Fruit fly (Drosophila melanogaster): ENCODE results near the gene CAH5.

The CAH5 gene

DNA sequence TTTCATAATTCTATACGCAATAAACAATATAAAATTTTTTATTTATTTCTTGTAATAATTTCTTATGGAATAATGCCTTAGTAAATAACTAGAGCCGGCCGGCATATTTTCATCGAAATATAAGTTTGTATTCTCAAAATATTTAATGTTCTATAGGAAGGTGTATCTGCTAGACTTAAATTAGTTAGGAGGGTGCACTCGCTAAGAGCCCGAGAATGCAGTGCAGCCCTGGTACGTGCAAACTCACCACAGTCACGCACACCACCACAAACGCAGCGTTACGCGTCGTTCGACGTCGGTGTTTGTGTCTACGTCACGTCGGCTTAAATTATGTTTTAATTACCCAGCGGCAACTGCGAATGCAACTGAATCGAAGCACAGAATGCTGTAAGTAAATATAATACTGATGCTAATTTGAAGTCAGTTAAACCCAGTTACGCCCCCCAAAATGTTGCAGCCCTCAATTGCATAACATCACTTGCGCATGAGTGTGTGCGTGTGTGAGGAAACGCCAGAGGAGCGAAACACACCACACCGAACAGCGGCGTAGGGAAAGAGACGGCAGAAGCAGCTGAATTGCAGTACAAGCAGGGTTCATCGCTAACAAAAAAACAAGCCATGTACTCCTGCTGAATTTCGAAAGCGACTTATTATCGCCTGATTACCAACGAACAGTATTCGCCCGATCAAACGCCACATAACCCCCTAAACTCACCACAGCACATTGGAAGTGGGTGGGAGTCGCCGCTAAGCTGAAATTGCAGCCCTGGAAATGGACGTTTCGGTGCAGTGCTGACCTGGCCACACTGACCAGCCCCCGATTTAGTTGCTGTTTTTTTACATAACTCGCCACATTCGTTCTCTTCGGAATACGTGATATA lies 41.7 kb upstream of the CAH5 start, which contains the start of gene CG12054 (continued):
- peak; percentile 9 for TF ChIP-seq lilli (GFP tag; optimal IDR thresholded peaks at IDR 0.05)
- peak; percentile 32 for TF ChIP-seq CG12659 (GFP tag; optimal IDR thresholded peaks at IDR 0.05)
- no peak for TF ChIP-seq tup (GFP tag; optimal IDR thresholded peaks at IDR 0.05)
- TF ChIP-seq ara (GFP tag; IDR thresholded peaks at IDR 0.05), result no peak
- TF ChIP-seq Deaf1 (tag; optimal IDR thresholded peaks at IDR 0.05), result peak; percentile 0
- peak; percentile 10 for TF ChIP-seq Xbp1 (GFP tag; optimal IDR thresholded peaks at IDR 0.05)
- TF ChIP-seq CG17359 (tag; optimal IDR thresholded peaks at IDR 0.05), result no peak
- no peak for TF ChIP-seq CG7556 (GFP tag; optimal IDR thresholded peaks at IDR 0.05)
- TF ChIP-seq CG13894 (tag; optimal IDR thresholded peaks at IDR 0.05), result peak; percentile 7
- no peak for TF ChIP-seq oc (tag; optimal IDR thresholded peaks at IDR 0.05)
- no peak for TF ChIP-seq en (GFP tag; optimal IDR thresholded peaks at IDR 0.05)
- TF ChIP-seq cad (GFP tag; optimal IDR thresholded peaks at IDR 0.05), result no peak
- peak; percentile 3 for TF ChIP-seq CG12391 (tag; optimal IDR thresholded peaks at IDR 0.05)
- no peak for TF ChIP-seq crol (GFP tag; IDR thresholded peaks at IDR 0.05)
- TF ChIP-seq CG12942 (GFP tag; optimal IDR thresholded peaks at IDR 0.05), result no peak
- TF ChIP-seq CG3407 (GFP tag; optimal IDR thresholded peaks at IDR 0.05), result no peak
- TF ChIP-seq CG2116 (GFP tag; optimal IDR thresholded peaks at IDR 0.05), result peak; percentile 20
- TF ChIP-seq Sin3A (optimal IDR thresholded peaks at IDR 0.05), result peak; percentile 73
- peak; percentile 23 for TF ChIP-seq bcd (GFP tag; optimal IDR thresholded peaks at IDR 0.05)
- TF ChIP-seq bigmax (GFP tag; optimal IDR thresholded peaks at IDR 0.05), result peak; percentile 85
- no peak for TF ChIP-seq HHEX (GFP tag; optimal IDR thresholded peaks at IDR 0.05)
- no peak for TF ChIP-seq CG13775 (GFP tag; optimal IDR thresholded peaks at IDR 0.05)
- TF ChIP-seq Med (GFP tag), result peak; percentile 79
- TF ChIP-seq fu2 (GFP tag; optimal IDR thresholded peaks at IDR 0.05), result peak; percentile 45
- no peak for TF ChIP-seq Bgb (GFP tag; IDR thresholded peaks at IDR 0.05; ENCODE audit: partially characterized antibody)
- peak; percentile 91 for TF ChIP-seq pzg (GFP tag; optimal IDR thresholded peaks at IDR 0.05)
- no peak for TF ChIP-seq Kr (GFP tag; optimal IDR thresholded peaks at IDR 0.05)
- TF ChIP-seq Lhr (GFP tag; optimal IDR thresholded peaks at IDR 0.05), result peak; percentile 71
- peak; percentile 47 for TF ChIP-seq CG4617 (GFP tag; optimal IDR thresholded peaks at IDR 0.05; ENCODE audit: borderline replicate concordance)
- TF ChIP-seq CG17802 (tag; optimal IDR thresholded peaks at IDR 0.05), result no peak
- no peak for TF ChIP-seq CG1832 (GFP tag; optimal IDR thresholded peaks at IDR 0.05)
- peak; percentile 2 for TF ChIP-seq phol (tag; optimal IDR thresholded peaks at IDR 0.05)
- peak; percentile 100 for TF ChIP-seq MESR4 (GFP tag; optimal IDR thresholded peaks at IDR 0.05)
- TF ChIP-seq Aef1 (GFP tag; IDR thresholded peaks at IDR 0.05), result no peak
- no peak for TF ChIP-seq CG7357 (GFP tag; IDR thresholded peaks at IDR 0.05)
- peak; percentile 56 for TF ChIP-seq nerfin-1 (tag; optimal IDR thresholded peaks at IDR 0.05)
- no peak for TF ChIP-seq CG10431 (GFP tag; optimal IDR thresholded peaks at IDR 0.05)
- peak; percentile 63 for TF ChIP-seq CG1603 (tag; optimal IDR thresholded peaks at IDR 0.05)
- peak; percentile 70 for TF ChIP-seq Sry-δ (GFP tag; optimal IDR thresholded peaks at IDR 0.05)
- no peak for TF ChIP-seq Opbp (GFP tag; IDR thresholded peaks at IDR 0.05; ENCODE audit: partially characterized antibody)
- TF ChIP-seq CG9727 (GFP tag; optimal IDR thresholded peaks at IDR 0.05), result peak; percentile 38
